Fruit fly (Drosophila melanogaster): ENCODE results near the gene CG14506.
A peak's percentile ranks its signal among the peaks of the same experiment; 100 is the strongest.

Gene CG14506

DNA sequence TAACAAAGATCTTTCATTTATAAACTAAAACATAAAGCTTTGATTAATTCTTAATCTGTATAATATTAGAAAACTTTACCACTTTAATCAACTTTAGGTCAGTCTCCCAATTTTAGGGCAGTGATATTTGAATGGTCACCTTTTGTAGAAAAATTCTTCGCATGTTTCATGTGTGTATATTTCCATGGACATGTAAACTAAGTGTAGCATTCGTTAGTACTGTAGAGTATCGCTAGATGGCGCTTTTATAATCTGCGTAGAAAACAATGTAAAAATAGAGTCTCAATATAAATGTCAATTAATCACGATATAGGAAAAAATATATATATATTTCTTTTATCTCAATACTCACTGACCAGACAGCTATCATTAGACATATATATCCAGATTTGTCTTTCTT, 16.1 kb upstream of the CG14506 start:
- TF ChIP-seq CG15710 (tag; optimal IDR thresholded peaks at IDR 0.05) (no peak), CG10348 (GFP tag; IDR thresholded peaks at IDR 0.05) (no peak), D1 (tag; optimal IDR thresholded peaks at IDR 0.05) (no peak), CG17806 (tag; optimal IDR thresholded peaks at IDR 0.05) (no peak), Snoo (tag; optimal IDR thresholded peaks at IDR 0.05) (no peak), CG4496 (GFP tag; IDR thresholded peaks at IDR 0.05) (no peak), Pif1A (GFP tag; optimal IDR thresholded peaks at IDR 0.05) (no peak)

- TF ChIP-seq CG14655 (GFP tag; optimal IDR thresholded peaks at IDR 0.05) (no peak), CG12605 (GFP tag; IDR thresholded peaks at IDR 0.05) (no peak), gl (tag; optimal IDR thresholded peaks at IDR 0.05) (no peak), CG13204 (GFP tag; optimal IDR thresholded peaks at IDR 0.05) (no peak), Pif1A (GFP tag; optimal IDR thresholded peaks at IDR 0.05) (no peak), CG8159 (tag; optimal IDR thresholded peaks at IDR 0.05) (no peak), CG9948 (tag; optimal IDR thresholded peaks at IDR 0.05) (no peak), CG15710 (tag; optimal IDR thresholded peaks at IDR 0.05) (no peak), CG4496 (GFP tag; IDR thresholded peaks at IDR 0.05) (no peak)
These were observed 14.2 kb upstream of the CG14506 start for dm6 chr3R:29311177-29311576.

DNA sequence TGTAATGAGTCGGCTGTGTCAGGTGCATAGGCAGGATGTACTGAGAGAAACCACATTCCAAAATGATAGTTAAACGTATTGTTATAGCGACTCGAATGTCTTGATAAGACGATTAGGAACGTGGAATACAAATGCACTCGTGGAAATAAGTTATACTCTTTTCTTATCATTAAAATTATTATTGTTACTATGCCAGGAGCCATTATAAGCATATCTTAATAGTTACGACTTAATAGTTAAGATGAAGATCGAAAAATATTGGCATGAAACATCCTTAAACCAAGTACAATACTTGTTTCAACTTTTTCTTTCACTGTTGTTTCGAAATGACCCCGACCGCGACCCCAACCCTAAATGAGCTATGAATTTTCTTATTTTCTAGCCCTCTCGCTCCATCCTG, 12.9 kb upstream of the CG14506 start:
- TF ChIP-seq gl (tag; optimal IDR thresholded peaks at IDR 0.05) (no peak), CG17806 (tag; optimal IDR thresholded peaks at IDR 0.05) (no peak)

dm6 chr3R:29308802-29309405, 11.9 kb upstream of the CG14506 start:
- no peak for TF ChIP-seq CG17806 (tag; optimal IDR thresholded peaks at IDR 0.05)
- TF ChIP-seq CG32121 (GFP tag; IDR thresholded peaks at IDR 0.05): no peak
- TF ChIP-seq CG15710 (tag; optimal IDR thresholded peaks at IDR 0.05): no peak
- no peak for TF ChIP-seq rn (GFP tag; IDR thresholded peaks at IDR 0.05)
- no peak for TF ChIP-seq Snoo (tag; optimal IDR thresholded peaks at IDR 0.05)
- TF ChIP-seq D1 (tag; optimal IDR thresholded peaks at IDR 0.05): no peak
- no peak for TF ChIP-seq Pif1A (GFP tag; optimal IDR thresholded peaks at IDR 0.05)
- TF ChIP-seq CG14655 (GFP tag; optimal IDR thresholded peaks at IDR 0.05): no peak
- no peak for TF ChIP-seq Ets98B (GFP tag; IDR thresholded peaks at IDR 0.05)
- TF ChIP-seq gl (tag; optimal IDR thresholded peaks at IDR 0.05): no peak
- no peak for TF ChIP-seq CG13204 (GFP tag; optimal IDR thresholded peaks at IDR 0.05)
- TF ChIP-seq Pif1B (GFP tag; optimal IDR thresholded peaks at IDR 0.05): no peak
- TF ChIP-seq CG10348 (GFP tag; IDR thresholded peaks at IDR 0.05): no peak
- TF ChIP-seq CG34367 (tag; optimal IDR thresholded peaks at IDR 0.05): no peak

- TF ChIP-seq rn (GFP tag; IDR thresholded peaks at IDR 0.05) (no peak), CG9948 (tag; optimal IDR thresholded peaks at IDR 0.05) (no peak), CG8159 (tag; optimal IDR thresholded peaks at IDR 0.05) (no peak), CG8301 (tag; optimal IDR thresholded peaks at IDR 0.05) (no peak), gl (tag; optimal IDR thresholded peaks at IDR 0.05) (no peak), CG15710 (tag; optimal IDR thresholded peaks at IDR 0.05) (no peak), Pif1B (GFP tag; optimal IDR thresholded peaks at IDR 0.05) (no peak), CG14655 (GFP tag; optimal IDR thresholded peaks at IDR 0.05) (no peak), Ets98B (GFP tag; IDR thresholded peaks at IDR 0.05) (no peak), fd96Ca (GFP tag; IDR thresholded peaks at IDR 0.05) (no peak)
These were observed 10.7 kb upstream of the CG14506 start for dm6 chr3R:29307639-29308038.

dm6 chr3R:29306961-29307469, 10.0 kb upstream of the CG14506 start:
- TF ChIP-seq CG17806 (tag; optimal IDR thresholded peaks at IDR 0.05): no peak
- no peak for TF ChIP-seq CG34367 (tag; optimal IDR thresholded peaks at IDR 0.05)
- no peak for TF ChIP-seq Pif1B (GFP tag; optimal IDR thresholded peaks at IDR 0.05)
- no peak for TF ChIP-seq fd96Ca (GFP tag; IDR thresholded peaks at IDR 0.05)
- no peak for TF ChIP-seq Snoo (tag; optimal IDR thresholded peaks at IDR 0.05)
- no peak for TF ChIP-seq CG8159 (tag; optimal IDR thresholded peaks at IDR 0.05)
- no peak for TF ChIP-seq CG12605 (GFP tag; IDR thresholded peaks at IDR 0.05)
- TF ChIP-seq CG15710 (tag; optimal IDR thresholded peaks at IDR 0.05): no peak
- no peak for TF ChIP-seq D1 (tag; optimal IDR thresholded peaks at IDR 0.05)
- TF ChIP-seq CG14655 (GFP tag; optimal IDR thresholded peaks at IDR 0.05): no peak
- TF ChIP-seq CG9948 (tag; optimal IDR thresholded peaks at IDR 0.05): no peak
- no peak for TF ChIP-seq CG13204 (GFP tag; optimal IDR thresholded peaks at IDR 0.05)
- no peak for TF ChIP-seq EcR (GFP tag; optimal IDR thresholded peaks at IDR 0.05)
- TF ChIP-seq CG4496 (GFP tag; IDR thresholded peaks at IDR 0.05): no peak
- no peak for TF ChIP-seq Ets98B (GFP tag; IDR thresholded peaks at IDR 0.05)
- TF ChIP-seq CG32121 (GFP tag; IDR thresholded peaks at IDR 0.05): no peak
- no peak for TF ChIP-seq gl (tag; optimal IDR thresholded peaks at IDR 0.05)
- TF ChIP-seq rn (GFP tag; IDR thresholded peaks at IDR 0.05): no peak
- TF ChIP-seq Pif1A (GFP tag; optimal IDR thresholded peaks at IDR 0.05): no peak
- TF ChIP-seq CG8301 (tag; optimal IDR thresholded peaks at IDR 0.05): no peak

- TF ChIP-seq rn (GFP tag; IDR thresholded peaks at IDR 0.05) (no peak), EcR (GFP tag; optimal IDR thresholded peaks at IDR 0.05) (peak; percentile 32)
These were observed 7.1 kb upstream of the CG14506 start for dm6 chr3R:29304094-29304493.

Data from whole organism, pupa.